Fruit fly (Drosophila melanogaster) whole organism, embryonic: ENCODE measurements around the gene ps.

Experiments used
- Abd-B ChIP-seq: fragments of 200-800 bp; sonication (Bioruptor generic); optimal IDR thresholded peaks from 2 replicates; lab custom pipeline; 2018; ENCODE audit warnings: missing biosample characterization, mild to moderate bottlenecking, missing genetic modification characterization, moderate library complexity
- CG10209 ChIP-seq: fragments of 200-800 bp; sonication (Bioruptor generic); optimal IDR thresholded peaks from 3 replicates; lab custom pipeline; 2017; ENCODE audit warnings: missing biosample characterization, mild to moderate bottlenecking, missing genetic modification characterization, missing genetic modification reagents
- CG18619 ChIP-seq: fragments of 200-800 bp; sonication (Bioruptor generic); optimal IDR thresholded peaks from 3 replicates; lab custom pipeline; 2017; ENCODE audit warnings: missing biosample characterization, mild to moderate bottlenecking, missing genetic modification characterization
- CG30020 ChIP-seq: fragments of 200-800 bp; optimal IDR thresholded peaks from 2 replicates; lab custom pipeline; 2019; ENCODE audit warnings: missing biosample characterization, mild to moderate bottlenecking, missing genetic modification characterization, moderate library complexity
- CG5953 ChIP-seq: fragments of 200-800 bp; sonication (Bioruptor generic); IDR thresholded peaks from 2 replicates; pipeline ENCODE4 v1.3.6; 2022; ENCODE audit warnings: missing biosample characterization, missing genetic modification characterization
- Lpt ChIP-seq: fragments of >200 bp; optimal IDR thresholded peaks from 2 replicates; lab custom pipeline; 2018; ENCODE audit warnings: missing biosample characterization, missing genetic modification characterization
- Nf-YA ChIP-seq: fragments of 200-800 bp; sonication (Bioruptor generic); IDR thresholded peaks from 2 replicates; pipeline ENCODE4 v1.3.6; 2022; ENCODE audit warnings: missing biosample characterization, missing genetic modification characterization
- chif ChIP-seq, 2 experiments: fragments of 200-800 bp; sonication (Bioruptor generic); optimal IDR thresholded peaks; 3 replicates each; lab custom pipeline; 2016; ENCODE audit warnings: missing biosample characterization in 2 of 2, missing genetic modification characterization in 2 of 2
- fd102C ChIP-seq: fragments of 200-800 bp; sonication (Bioruptor generic); optimal IDR thresholded peaks from 2 replicates; lab custom pipeline; 2018; ENCODE audit warnings: missing biosample characterization, mild to moderate bottlenecking, missing genetic modification characterization, moderate library complexity
- fru ChIP-seq: fragments of >200 bp; optimal IDR thresholded peaks from 2 replicates; lab custom pipeline; 2017
- hbn ChIP-seq: fragments of 200-800 bp; sonication (Bioruptor generic); IDR thresholded peaks from 2 replicates; pipeline ENCODE4 v1.3.6; 2022; ENCODE audit warnings: missing biosample characterization, missing genetic modification characterization; ENCODE audit not compliant: partially characterized antibody
- sens ChIP-seq: fragments of 200-800 bp; sonication (Bioruptor generic); peaks from one replicate; lab custom pipeline; 2016; ENCODE audit warnings: missing biosample characterization, missing genetic modification characterization

DNA sequence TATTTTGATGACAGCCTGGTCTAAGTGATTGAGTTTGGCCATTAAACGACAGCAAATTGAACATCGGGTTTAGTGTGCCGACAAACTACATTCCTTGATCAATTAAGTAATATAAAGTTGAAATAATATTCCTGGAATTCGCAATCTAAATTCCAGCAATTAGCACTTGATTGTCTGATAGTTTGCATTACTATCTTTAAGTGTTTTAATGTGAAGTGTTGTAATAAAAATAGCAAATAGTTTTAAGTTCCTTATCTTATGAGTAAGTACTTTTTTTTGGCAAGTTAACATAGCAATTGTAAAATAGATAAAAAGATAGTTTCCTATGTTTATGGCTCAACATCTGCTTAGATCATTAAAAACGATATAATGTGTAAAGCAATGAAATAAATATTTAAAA lies 29.4 kb upstream of the ps start:
- TF ChIP-seq hbn (GFP tag; lab: Robert Waterston, UW): no peak
- no peak for TF ChIP-seq fd102C
- no peak for TF ChIP-seq Abd-B
- no peak for TF ChIP-seq Lpt (GFP tag; lab: Kevin White, UChicago)
- TF ChIP-seq CG5953 (GFP tag; lab: Robert Waterston, UW): no peak
- TF ChIP-seq Nf-YA (GFP tag; lab: Robert Waterston, UW): no peak
- TF ChIP-seq CG18619 (GFP tag; lab: Kevin White, UChicago): no peak
- no peak for TF ChIP-seq chif (GFP tag; optimal IDR thresholded peaks at IDR 0.05; lab: Kevin White, UChicago)
- TF ChIP-seq fru: no peak
- no peak for TF ChIP-seq CG10209
- TF ChIP-seq sens (GFP tag; lab: Kevin White, UChicago): no peak
- no peak for TF ChIP-seq CG30020 (tag; lab: Kevin White, UChicago)
